Fruit fly (Drosophila melanogaster) whole organism, embryonic: ENCODE measurements around the gene TfIIS.

ENCODE experiments used
- Bgb ChIP-seq: fragments of 200-800 bp; sonication (Bioruptor generic); IDR thresholded peaks from 2 replicates; pipeline ENCODE4 v1.3.6; 2022; ENCODE audit warnings: missing biosample characterization, missing genetic modification characterization; ENCODE audit not compliant: partially characterized antibody
- CG10321 ChIP-seq: fragments of 200-800 bp; sonication (Bioruptor generic); IDR thresholded peaks from 2 replicates; pipeline ENCODE4 v1.3.6; 2022; ENCODE audit warnings: missing biosample characterization, missing genetic modification characterization
- CG10979 ChIP-seq: fragments of 200-800 bp; sonication (Bioruptor generic); optimal IDR thresholded peaks from 2 replicates; lab custom pipeline; 2018; ENCODE audit warnings: missing biosample characterization, mild to moderate bottlenecking, missing genetic modification characterization, moderate library complexity
- CG13296 ChIP-seq: fragments of 200-800 bp; sonication (Bioruptor generic); optimal IDR thresholded peaks from 3 replicates; lab custom pipeline; 2018; ENCODE audit warnings: missing biosample characterization, mild to moderate bottlenecking, missing genetic modification characterization
- CG14050 ChIP-seq: fragments of 200-800 bp; sonication (Bioruptor generic); IDR thresholded peaks from 3 replicates; pipeline ENCODE4 v1.3.6; 2022; ENCODE audit warnings: missing biosample characterization, missing genetic modification characterization
- CG15479 ChIP-seq: fragments of 200-800 bp; sonication (Bioruptor generic); optimal IDR thresholded peaks from 3 replicates; lab custom pipeline; 2019; ENCODE audit warnings: missing biosample characterization, mild to moderate bottlenecking, missing genetic modification characterization, moderate library complexity
- CG16815 ChIP-seq: fragments of 200-800 bp; sonication (Bioruptor generic); optimal IDR thresholded peaks from 3 replicates; lab custom pipeline; 2017; ENCODE audit warnings: missing biosample characterization, mild to moderate bottlenecking, missing genetic modification characterization
- CG17328 ChIP-seq: fragments of 200-800 bp; sonication (Bioruptor generic); IDR thresholded peaks from 2 replicates; pipeline ENCODE4 v1.3.6; 2022; ENCODE audit warnings: missing biosample characterization, missing genetic modification characterization
- CG17612 ChIP-seq: fragments of 200-800 bp; sonication (Bioruptor generic); IDR thresholded peaks from 2 replicates; pipeline ENCODE4 v1.3.6; 2022; ENCODE audit warnings: missing biosample characterization, missing genetic modification characterization
- CG1832 ChIP-seq: fragments of 200-800 bp; sonication (Bioruptor generic); optimal IDR thresholded peaks from 2 replicates; lab custom pipeline; 2017; ENCODE audit warnings: missing biosample characterization, mild to moderate bottlenecking, missing genetic modification characterization, inconsistent platforms
- CG18476 ChIP-seq: fragments of 200-800 bp; sonication (Bioruptor generic); optimal IDR thresholded peaks from 2 replicates; lab custom pipeline; 2016; ENCODE audit warnings: missing biosample characterization, mild to moderate bottlenecking, missing genetic modification characterization
- CG2202 ChIP-seq: fragments of 200-800 bp; sonication (Bioruptor generic); optimal IDR thresholded peaks from 2 replicates; lab custom pipeline; 2018; ENCODE audit warnings: missing biosample characterization, mild to moderate bottlenecking, missing genetic modification characterization
- CG7372 ChIP-seq: fragments of 200-800 bp; sonication (Bioruptor generic); IDR thresholded peaks from 2 replicates; pipeline ENCODE4 v1.3.6; 2022; ENCODE audit warnings: missing biosample characterization, missing genetic modification characterization
- CG8388 ChIP-seq: fragments of 200-800 bp; sonication (Bioruptor generic); optimal IDR thresholded peaks from 2 replicates; lab custom pipeline; 2019; ENCODE audit warnings: missing biosample characterization, mild to moderate bottlenecking, missing genetic modification characterization, moderate library complexity
- CTCF ChIP-seq: fragments of 200-800 bp; sonication (Bioruptor generic); optimal IDR thresholded peaks from 2 replicates; lab custom pipeline; 2017; ENCODE audit warnings: missing biosample characterization, mild to moderate bottlenecking, missing genetic modification characterization, moderate library complexity
- Deaf1 ChIP-seq: fragments of 200-800 bp; optimal IDR thresholded peaks from 3 replicates; lab custom pipeline; 2019; ENCODE audit warnings: missing biosample characterization, mild to moderate bottlenecking, missing genetic modification characterization, moderate library complexity
- Ets65A ChIP-seq: fragments of 200-800 bp; sonication (Bioruptor generic); peaks from one replicate; lab custom pipeline; 2016; ENCODE audit warnings: missing biosample characterization, missing genetic modification characterization
- Fer1 ChIP-seq: fragments of 200-800 bp; sonication (Bioruptor generic); optimal IDR thresholded peaks from 2 replicates; lab custom pipeline; 2017; ENCODE audit warnings: missing biosample characterization, mild to moderate bottlenecking, missing genetic modification characterization
- HLH3B ChIP-seq: fragments of 200-800 bp; sonication (Bioruptor generic); IDR thresholded peaks from 2 replicates; pipeline ENCODE4 v1.3.6; 2022; ENCODE audit warnings: missing biosample characterization, missing genetic modification characterization
- Hr51 ChIP-seq, 2 experiments: fragments of 200-800 bp; sonication (Bioruptor generic); optimal IDR thresholded peaks; 2 replicates in 1 of 2; 3 replicates in 1 of 2; lab custom pipeline; 2016 to 2018; ENCODE audit warnings: missing biosample characterization in 2 of 2, missing genetic modification characterization in 2 of 2, mild to moderate bottlenecking in 1 of 2, moderate library complexity in 1 of 2
- Med ChIP-seq: fragments of 200-800 bp; sonication (Bioruptor generic); peaks from one replicate; lab custom pipeline; 2016; ENCODE audit warnings: missing biosample characterization, missing genetic modification characterization, mild to moderate bottlenecking, inconsistent platforms, moderate library complexity
- Trl ChIP-seq, 3 experiments: fragments of >200 bp in 2 of 3; fragments of 200-800 bp in 1 of 3; sonication (Bioruptor generic) in 1 of 3; optimal IDR thresholded peaks; 2 replicates in 1 of 3; 3 replicates in 2 of 3; lab custom pipeline; 2016 to 2017; ENCODE audit warnings: missing biosample characterization in 1 of 3, missing genetic modification characterization in 1 of 3
- Vsx1 ChIP-seq: fragments of 200-800 bp; sonication (Bioruptor generic); optimal IDR thresholded peaks from 2 replicates; lab custom pipeline; 2017; ENCODE audit warnings: missing biosample characterization, mild to moderate bottlenecking, missing genetic modification characterization, missing genetic modification reagents
- abd-A ChIP-seq: fragments of 200-800 bp; sonication (Bioruptor generic); optimal IDR thresholded peaks from 3 replicates; lab custom pipeline; 2019; ENCODE audit warnings: missing biosample characterization, mild to moderate bottlenecking, missing genetic modification characterization, moderate library complexity
- amos ChIP-seq: fragments of 200-800 bp; sonication (Bioruptor generic); IDR thresholded peaks from 2 replicates; pipeline ENCODE4 v1.3.6; 2022; ENCODE audit warnings: missing biosample characterization, missing genetic modification characterization; ENCODE audit not compliant: partially characterized antibody
- bowl ChIP-seq: fragments of 200-800 bp; sonication (Bioruptor generic); IDR thresholded peaks from 2 replicates; pipeline ENCODE4 v1.3.6; 2022; ENCODE audit warnings: missing biosample characterization, missing genetic modification characterization
- cad ChIP-seq: fragments of >200 bp; optimal IDR thresholded peaks from 2 replicates; lab custom pipeline; 2017; ENCODE audit warnings: missing biosample characterization, missing genetic modification characterization
- cg ChIP-seq: fragments of 200-800 bp; sonication (Bioruptor generic); optimal IDR thresholded peaks from 3 replicates; lab custom pipeline; 2019; ENCODE audit warnings: missing biosample characterization, mild to moderate bottlenecking, missing genetic modification characterization, moderate library complexity
- ci ChIP-seq: fragments of 200-800 bp; sonication (Bioruptor generic); IDR thresholded peaks from 3 replicates; pipeline ENCODE4 v1.3.6; 2022; ENCODE audit warnings: missing biosample characterization, missing genetic modification characterization
- cwo ChIP-seq: fragments of 200-800 bp; sonication (Bioruptor generic); optimal IDR thresholded peaks from 3 replicates; lab custom pipeline; 2017; ENCODE audit warnings: missing biosample characterization, missing genetic modification characterization, mild to moderate bottlenecking, moderate library complexity, missing genetic modification reagents
- en ChIP-seq: fragments of 200-800 bp; sonication (Bioruptor generic); optimal IDR thresholded peaks from 2 replicates; lab custom pipeline; 2016; ENCODE audit warnings: missing biosample characterization, missing genetic modification characterization
- ewg ChIP-seq: fragments of 200-800 bp; sonication (Bioruptor generic); optimal IDR thresholded peaks from 3 replicates; lab custom pipeline; 2017; ENCODE audit warnings: mild to moderate bottlenecking, missing biosample characterization, missing genetic modification reagents, missing genetic modification characterization
- fd3F ChIP-seq: fragments of 200-800 bp; sonication (Bioruptor generic); optimal IDR thresholded peaks from 2 replicates; lab custom pipeline; 2018; ENCODE audit warnings: missing biosample characterization, mild to moderate bottlenecking, missing genetic modification characterization, moderate library complexity
- her ChIP-seq: fragments of 200-800 bp; sonication (Bioruptor generic); optimal IDR thresholded peaks from 2 replicates; lab custom pipeline; 2016; ENCODE audit warnings: missing biosample characterization, missing genetic modification characterization
- lmd ChIP-seq: fragments of 200-800 bp; sonication (Bioruptor generic); IDR thresholded peaks from 2 replicates; pipeline ENCODE4 v1.3.6; 2022; ENCODE audit warnings: missing biosample characterization, missing genetic modification characterization
- mam ChIP-seq: fragments of 200-800 bp; sonication (Bioruptor generic); optimal IDR thresholded peaks from 3 replicates; lab custom pipeline; 2016; ENCODE audit warnings: missing biosample characterization, missing genetic modification characterization
- pfk ChIP-seq: fragments of 200-800 bp; sonication (Bioruptor generic); optimal IDR thresholded peaks from 2 replicates; lab custom pipeline; 2018; ENCODE audit warnings: missing biosample characterization, mild to moderate bottlenecking, missing genetic modification characterization, moderate library complexity
- prd ChIP-seq, 3 experiments: fragments of >200 bp in 2 of 3; fragments of 200-800 bp in 1 of 3; sonication (Bioruptor generic) in 1 of 3; optimal IDR thresholded peaks in 2 of 3; IDR thresholded peaks in 1 of 3; 2 replicates in 2 of 3; 3 replicates in 1 of 3; pipeline versions ENCODE4 v1.3.6 to Lab custom; 2017 to 2022; ENCODE audit warnings: missing biosample characterization in 1 of 3, missing genetic modification characterization in 1 of 3
- scrt ChIP-seq: fragments of 200-800 bp; sonication (Bioruptor generic); optimal IDR thresholded peaks from 2 replicates; lab custom pipeline; 2018; ENCODE audit warnings: missing biosample characterization, mild to moderate bottlenecking, missing genetic modification characterization, moderate library complexity
- zen ChIP-seq: fragments of 200-800 bp; sonication (Bioruptor generic); optimal IDR thresholded peaks from 3 replicates; lab custom pipeline; 2018; ENCODE audit warnings: missing biosample characterization, mild to moderate bottlenecking, missing genetic modification characterization, moderate library complexity

Gene TfIIS

dm6 chr2L:15013523-15013922 is 47.0 kb downstream of the TfIIS start (continued):
- TF ChIP-seq CG15479 = peak; percentile 55
- TF ChIP-seq prd (optimal IDR thresholded peaks at IDR 0.05; lab: Kevin White, UChicago) = no peak
- TF ChIP-seq prd (GFP tag; IDR thresholded peaks at IDR 0.05; lab: Robert Waterston, UW) = 0 out of 3 replicates have a peak, but pooled peaks have one; percentile 23
- 0 out of 2 replicates have a peak, but pooled peaks have one; percentile 28 for TF ChIP-seq CG10321 (GFP tag; lab: Robert Waterston, UW)
- no peak for TF ChIP-seq mam (GFP tag; lab: Kevin White, UChicago)
- TF ChIP-seq cg = peak; percentile 47
- TF ChIP-seq bowl (GFP tag; lab: Robert Waterston, UW) = no peak
- no peak for TF ChIP-seq ewg (GFP tag; lab: Kevin White, UChicago)
- 0 out of 3 replicates have a peak, but pooled peaks have one; percentile 23 for TF ChIP-seq ci (GFP tag; lab: Robert Waterston, UW)
- TF ChIP-seq pfk (GFP tag; lab: Kevin White, UChicago) = no peak
- TF ChIP-seq HLH3B (GFP tag; lab: Robert Waterston, UW) = no peak
- no peak for TF ChIP-seq fd3F (GFP tag; lab: Kevin White, UChicago)
- TF ChIP-seq zen (tag; lab: Kevin White, UChicago) = peak; percentile 78
- no peak for TF ChIP-seq CG16815 (GFP tag; lab: Kevin White, UChicago)
- TF ChIP-seq CG13296 (GFP tag; lab: Kevin White, UChicago) = no peak
- TF ChIP-seq CG10979 = peak; percentile 12
- peak; percentile 0 for TF ChIP-seq scrt
- no peak for TF ChIP-seq CG17612 (GFP tag; lab: Robert Waterston, UW)
- peak; percentile 80 for TF ChIP-seq cad
- TF ChIP-seq Trl (optimal IDR thresholded peaks at IDR 0.05; lab: Kevin White, UChicago) = peak; percentile 44 to 67
- no peak for TF ChIP-seq Trl (GFP tag; optimal IDR thresholded peaks at IDR 0.05; lab: Kevin White, UChicago)
- peak; percentile 10 for TF ChIP-seq CG1832 (GFP tag; lab: Kevin White, UChicago)
- TF ChIP-seq CG17328 (GFP tag; lab: Robert Waterston, UW) = 0 out of 2 replicates have a peak, but pooled peaks have one; percentile 10
- no peak for TF ChIP-seq lmd (GFP tag; lab: Robert Waterston, UW)
- TF ChIP-seq CG7372 (GFP tag; lab: Robert Waterston, UW) = 0 out of 2 replicates have a peak, but pooled peaks have one; percentile 14
- TF ChIP-seq her = no peak
- TF ChIP-seq Ets65A (GFP tag; lab: Kevin White, UChicago) = peak; percentile 22
- TF ChIP-seq, all 482 proteins: peak for 18

DNA sequence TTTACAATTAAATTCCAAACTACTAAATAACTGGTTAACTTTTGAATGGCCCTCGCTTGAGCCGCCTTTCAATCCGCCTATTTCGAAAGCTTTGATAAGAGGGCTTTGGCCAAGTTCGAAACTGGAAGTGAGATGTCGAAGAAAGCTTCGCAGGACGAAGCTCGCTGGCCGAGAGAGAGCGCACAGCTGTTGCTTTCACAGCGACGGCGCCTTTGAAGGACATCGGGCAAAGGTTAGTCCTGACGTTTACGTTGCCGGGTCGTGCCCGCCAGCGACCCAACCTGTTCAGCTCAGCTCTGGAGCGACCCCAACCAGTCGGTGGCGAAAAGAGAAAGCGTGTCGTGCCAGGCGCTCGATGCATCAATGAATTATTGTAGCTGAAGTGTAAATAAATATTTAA is 48.8 kb downstream of the TfIIS start:
- TF ChIP-seq CG8388 (GFP tag; lab: Kevin White, UChicago) (no peak), Fer1 (GFP tag; lab: Kevin White, UChicago) (peak; percentile 4), Bgb (GFP tag; lab: Robert Waterston, UW) (peak; percentile 31; the same call in 1 of the 2 replicates), CG14050 (GFP tag; lab: Robert Waterston, UW) (no peak), CTCF (GFP tag; lab: Kevin White, UChicago) (no peak), cwo (no peak), Med (GFP tag; lab: Kevin White, UChicago) (peak; percentile 34), Hr51 (GFP tag; optimal IDR thresholded peaks at IDR 0.05; lab: Kevin White, UChicago) (peak in 1 of 2 experiments; percentile 39), abd-A (tag; lab: Kevin White, UChicago) (peak; percentile 67), ewg (GFP tag; lab: Kevin White, UChicago) (peak; percentile 14), scrt (peak; percentile 93), ci (GFP tag; lab: Robert Waterston, UW) (0 out of 3 replicates have a peak, but pooled peaks have one; percentile 25), CG2202 (tag; lab: Kevin White, UChicago) (no peak), en (no peak), Deaf1 (tag; lab: Kevin White, UChicago) (peak; percentile 58), Vsx1 (no peak), CG18476 (GFP tag; lab: Kevin White, UChicago) (peak; percentile 2), amos (GFP tag; lab: Robert Waterston, UW) (peak; percentile 22; the same call in 1 of the 2 replicates)
